Worm (Caenorhabditis elegans) whole organism, late embryonic: ENCODE results near the gene sri-53.

ENCODE experiments used
- C08G9.2 ChIP-seq: sonication (generic microtip); optimal IDR thresholded peaks from 2 replicates; lab custom pipeline; 2016; ENCODE audit warnings: mild to moderate bottlenecking, missing genetic modification characterization, moderate library complexity, missing compliant biosample characterization
- K02D7.2 ChIP-seq: sonication (generic microtip); optimal IDR thresholded peaks from 2 replicates; lab custom pipeline; 2017; ENCODE audit warnings: mild to moderate bottlenecking, missing genetic modification characterization, missing compliant biosample characterization
- ahr-1 ChIP-seq: sonication (generic microtip); optimal IDR thresholded peaks from 2 replicates; lab custom pipeline; 2016; ENCODE audit warnings: missing genetic modification characterization, missing compliant biosample characterization
- ceh-18 ChIP-seq: sonication (generic microtip); optimal IDR thresholded peaks from 2 replicates; lab custom pipeline; 2016; ENCODE audit warnings: missing genetic modification characterization, missing compliant biosample characterization
- ceh-19 ChIP-seq: fragments of 200-800 bp; sonication (Bioruptor generic); optimal IDR thresholded peaks from 2 replicates; lab custom pipeline; 2018; ENCODE audit warnings: mild to moderate bottlenecking, missing genetic modification characterization, missing compliant biosample characterization
- ceh-30 ChIP-seq: fragments of 150-350 bp; optimal IDR thresholded peaks from 2 replicates; lab custom pipeline; 2014; ENCODE audit warnings: missing biosample characterization, missing genetic modification characterization
- ceh-34 ChIP-seq: sonication (generic microtip); optimal IDR thresholded peaks from 2 replicates; lab custom pipeline; 2016; ENCODE audit warnings: mild to moderate bottlenecking, missing genetic modification characterization, missing compliant biosample characterization
- ceh-45 ChIP-seq: fragments of 200-800 bp; sonication (Bioruptor generic); IDR thresholded peaks from 2 replicates; pipeline ENCODE4 v1.3.6; 2022; ENCODE audit warnings: missing genetic modification reagents, missing genetic modification characterization, missing compliant biosample characterization
- che-1 ChIP-seq: sonication (generic microtip); optimal IDR thresholded peaks from 2 replicates; lab custom pipeline; 2016; ENCODE audit warnings: mild to moderate bottlenecking, missing genetic modification characterization, missing compliant biosample characterization
- dve-1 ChIP-seq: sonication (generic microtip); optimal IDR thresholded peaks from 2 replicates; lab custom pipeline; 2017; ENCODE audit warnings: antibody characterized with exemption, mild to moderate bottlenecking, missing genetic modification characterization, missing compliant biosample characterization
- elt-4 ChIP-seq: sonication (generic microtip); optimal IDR thresholded peaks from 2 replicates; lab custom pipeline; 2016; ENCODE audit warnings: missing genetic modification characterization, missing compliant biosample characterization
- ets-4 ChIP-seq: sonication (generic microtip); optimal IDR thresholded peaks from 2 replicates; lab custom pipeline; 2016; ENCODE audit warnings: missing genetic modification characterization, missing compliant biosample characterization
- hlh-15 ChIP-seq: sonication (generic microtip); optimal IDR thresholded peaks from 2 replicates; lab custom pipeline; 2016; ENCODE audit warnings: missing genetic modification characterization, missing compliant biosample characterization
- hlh-6 ChIP-seq: sonication (generic microtip); optimal IDR thresholded peaks from 2 replicates; lab custom pipeline; 2016; ENCODE audit warnings: missing genotype, missing genetic modification characterization, missing compliant biosample characterization
- lin-11 ChIP-seq: fragments of 200-800 bp; sonication (Bioruptor generic); optimal IDR thresholded peaks from 2 replicates; lab custom pipeline; 2018; ENCODE audit warnings: mild to moderate bottlenecking, missing genetic modification characterization, missing compliant biosample characterization
- madf-2 ChIP-seq: sonication (generic microtip); optimal IDR thresholded peaks from 2 replicates; lab custom pipeline; 2017; ENCODE audit warnings: missing genetic modification characterization, missing compliant biosample characterization
- npax-4 ChIP-seq: sonication (generic microtip); optimal IDR thresholded peaks from 2 replicates; lab custom pipeline; 2016; ENCODE audit warnings: missing genetic modification characterization, missing compliant biosample characterization
- pha-4 ChIP-seq: fragments of 150-350 bp; optimal IDR thresholded peaks from 2 replicates; lab custom pipeline; 2018; ENCODE audit warnings: missing biosample characterization, missing genetic modification reagents, missing genetic modification characterization
- pros-1 ChIP-seq: fragments of 150-350 bp; optimal IDR thresholded peaks from 2 replicates; lab custom pipeline; 2014; ENCODE audit warnings: missing biosample characterization, missing genetic modification reagents, missing genetic modification characterization
- rnt-1 ChIP-seq: sonication (generic microtip); optimal IDR thresholded peaks from 2 replicates; lab custom pipeline; 2016; ENCODE audit warnings: missing genetic modification characterization, missing compliant biosample characterization
- sdc-2 ChIP-seq: sonication (generic microtip); optimal IDR thresholded peaks from 2 replicates; lab custom pipeline; 2016; ENCODE audit warnings: missing genotype, missing genetic modification characterization, missing compliant biosample characterization
- sox-4 ChIP-seq: sonication (generic microtip); optimal IDR thresholded peaks from 2 replicates; lab custom pipeline; 2017; ENCODE audit warnings: mild to moderate bottlenecking, missing genetic modification characterization, inconsistent platforms, missing compliant biosample characterization
- unc-3 ChIP-seq, 2 experiments: fragments of 200-800 bp in 1 of 2; sonication (Bioruptor generic) in 1 of 2; sonication (generic microtip) in 1 of 2; conservative IDR thresholded peaks in 1 of 2; optimal IDR thresholded peaks in 1 of 2; 2 replicates each; pipeline versions ENCODE4 v1.3.6 to Lab custom; 2016 to 2022; ENCODE audit warnings: missing compliant biosample characterization in 2 of 2, missing genetic modification characterization in 2 of 2, missing genetic modification reagents in 1 of 2
- unc-42 ChIP-seq: sonication (generic microtip); optimal IDR thresholded peaks from 2 replicates; lab custom pipeline; 2016; ENCODE audit warnings: missing genotype, missing genetic modification characterization, missing compliant biosample characterization
- unc-55 ChIP-seq: sonication (generic microtip); optimal IDR thresholded peaks from 2 replicates; lab custom pipeline; 2017; ENCODE audit warnings: missing biosample characterization, missing genetic modification reagents, missing genetic modification characterization
- unc-86 ChIP-seq: sonication (generic microtip); optimal IDR thresholded peaks from 2 replicates; lab custom pipeline; 2016; ENCODE audit warnings: missing genetic modification characterization, missing compliant biosample characterization

The sri-53 gene

ce11 chrII:3156749-3157148 is 45.7 kb downstream of the sri-53 start, which contains the start of gene sri-33:
sri-33 (minus strand) TSS chrII:3156849.
- no peak for TF ChIP-seq sox-4
- TF ChIP-seq unc-55 (GFP tag; lab: Kevin White, UChicago) = no peak
- no peak for TF ChIP-seq unc-3 (GFP tag; conservative IDR thresholded peaks at IDR 0.05; lab: Robert Waterston, UW)
- TF ChIP-seq unc-3 (tag; optimal IDR thresholded peaks at IDR 0.05; lab: Kevin White, UChicago) = no peak
- no peak for TF ChIP-seq ceh-45
- no peak for TF ChIP-seq elt-4
- no peak for TF ChIP-seq ceh-19
- TF ChIP-seq unc-42 (tag; lab: Kevin White, UChicago) = no peak
- TF ChIP-seq ceh-18 (tag; lab: Kevin White, UChicago) = no peak
- no peak for TF ChIP-seq lin-11 (tag; lab: Kevin White, UChicago)
- TF ChIP-seq pros-1 (tag; lab: Kevin White, UChicago) = no peak
- TF ChIP-seq, all 69 proteins: peak for 0

ce11 chrII:3154383-3154782 is 48.0 kb downstream of the sri-53 start, which contains the start of gene sri-32:
sri-32 (minus strand) TSS chrII:3154483.
- TF ChIP-seq ceh-34 (tag; lab: Kevin White, UChicago) = no peak
- TF ChIP-seq pros-1 (tag; lab: Kevin White, UChicago) = no peak

ce11 chrII:3151615-3152014 is 50.8 kb downstream of the sri-53 start, which contains the start of the genes T10D4.14 and T10D4.19:
T10D4.14 (minus strand) TSS chrII:3151715.
T10D4.19 (plus strand) TSS chrII:3151918.
- TF ChIP-seq K02D7.2 (tag; lab: Kevin White, UChicago) (no peak), unc-86 (tag; lab: Kevin White, UChicago) (no peak), npax-4 (tag; lab: Kevin White, UChicago) (no peak), dve-1 (tag; lab: Kevin White, UChicago) (no peak), rnt-1 (tag; lab: Kevin White, UChicago) (no peak), madf-2 (tag; lab: Kevin White, UChicago) (no peak), ceh-19 (no peak), sdc-2 (tag; lab: Kevin White, UChicago) (no peak), unc-42 (tag; lab: Kevin White, UChicago) (no peak), hlh-15 (tag; lab: Kevin White, UChicago) (no peak), ets-4 (no peak), pha-4 (tag; lab: Kevin White, UChicago) (no peak), hlh-6 (no peak), ahr-1 (tag; lab: Kevin White, UChicago) (no peak), C08G9.2 (tag; lab: Kevin White, UChicago) (no peak), ceh-30 (no peak), che-1 (tag; lab: Kevin White, UChicago) (no peak), ceh-18 (tag; lab: Kevin White, UChicago) (no peak)
